Comparison of ENCODE assay signal across 6 fruit fly cellular contexts in genomic region chr2L:9494663-9495417, dm6.
A peak's percentile ranks its signal among the peaks of the same experiment; 100 is the strongest.
TF ChIP-seq lines count a peak whose summit lies in the region.

Gene Gdi (minus strand): TSS chr2L:9494876.

- no peak for TF ChIP-seq CTCF in whole organism, embryonic (GFP tag; optimal IDR thresholded peaks at IDR 0.05; lab: Kevin White, UChicago)

TF ChIP-seq in whole organism, 6 proteins besides CTCF, POLR2A, EP300 and RAD21:
- no peak for TF ChIP-seq pan (optimal IDR thresholded peaks at IDR 0.05; lab: Kevin White, UChicago)
- no peak for TF ChIP-seq Dll (optimal IDR thresholded peaks at IDR 0.05; lab: Kevin White, UChicago)
- peak; percentile 3 for TF ChIP-seq psq (optimal IDR thresholded peaks at IDR 0.05; lab: Kevin White, UChicago)
- no peak for TF ChIP-seq EcR (GFP tag; optimal IDR thresholded peaks at IDR 0.05; lab: Kevin White, UChicago)
- TF ChIP-seq usp (GFP tag; optimal IDR thresholded peaks at IDR 0.05; lab: Kevin White, UChicago), result no peak

TF ChIP-seq in whole organism, adult, 20 proteins besides CTCF, POLR2A, EP300 and RAD21 (continues in another document):
- TF ChIP-seq Mnt (GFP tag; optimal IDR thresholded peaks at IDR 0.05; lab: Kevin White, UChicago), result peak; percentile 33
- peak; percentile 45 for TF ChIP-seq CG5204 (GFP tag; optimal IDR thresholded peaks at IDR 0.05; lab: Kevin White, UChicago)
- TF ChIP-seq pad (GFP tag; optimal IDR thresholded peaks at IDR 0.05; lab: Kevin White, UChicago), result no peak
- peak; percentile 74 for TF ChIP-seq bab1 (GFP tag; optimal IDR thresholded peaks at IDR 0.05; lab: Kevin White, UChicago)
- TF ChIP-seq CG33017 (tag; optimal IDR thresholded peaks at IDR 0.05; lab: Kevin White, UChicago), result no peak
- TF ChIP-seq CG7101 (tag; optimal IDR thresholded peaks at IDR 0.05; lab: Kevin White, UChicago), result peak; percentile 19
- TF ChIP-seq toe (GFP tag; optimal IDR thresholded peaks at IDR 0.05; lab: Kevin White, UChicago), result peak; percentile 64
- peak; percentile 36 for TF ChIP-seq CG7045 (GFP tag; optimal IDR thresholded peaks at IDR 0.05; lab: Kevin White, UChicago)
- peak; percentile 54 for TF ChIP-seq Hr96 (GFP tag; optimal IDR thresholded peaks at IDR 0.05; lab: Kevin White, UChicago)
- TF ChIP-seq CG1620 (GFP tag; optimal IDR thresholded peaks at IDR 0.05; lab: Kevin White, UChicago), result peak; percentile 10
- TF ChIP-seq Clk (GFP tag; optimal IDR thresholded peaks at IDR 0.05; lab: Kevin White, UChicago), result peak; percentile 42
- TF ChIP-seq CG14711 (tag; optimal IDR thresholded peaks at IDR 0.05; lab: Kevin White, UChicago), result peak; percentile 68
- TF ChIP-seq Crg-1 (GFP tag; optimal IDR thresholded peaks at IDR 0.05; lab: Kevin White, UChicago), result no peak
- TF ChIP-seq cnc (optimal IDR thresholded peaks at IDR 0.05; lab: Kevin White, UChicago), result peak; percentile 82 to 85
- TF ChIP-seq ovo (GFP tag; optimal IDR thresholded peaks at IDR 0.05; lab: Kevin White, UChicago), result no peak
- TF ChIP-seq kay (GFP tag; lab: Kevin White, UChicago; ENCODE audit: borderline replicate concordance), result no peak
- no peak for TF ChIP-seq CG11617 (GFP tag; optimal IDR thresholded peaks at IDR 0.05; lab: Kevin White, UChicago)
- no peak for TF ChIP-seq cic (GFP tag; optimal IDR thresholded peaks at IDR 0.05; lab: Kevin White, UChicago)

TF ChIP-seq in whole organism, embryonic, 481 proteins besides CTCF, POLR2A, EP300 and RAD21 (continues in another document):
- no peak for TF ChIP-seq sr (GFP tag; IDR thresholded peaks at IDR 0.05; lab: Robert Waterston, UW)
- TF ChIP-seq lola (GFP tag; optimal IDR thresholded peaks at IDR 0.05; lab: Kevin White, UChicago), result peak in 1 of 3 experiments; percentile 11
- TF ChIP-seq CG30403 (GFP tag; optimal IDR thresholded peaks at IDR 0.05; lab: Kevin White, UChicago), result peak; percentile 21
- peak; percentile 47 for TF ChIP-seq CG2120 (GFP tag; optimal IDR thresholded peaks at IDR 0.05; lab: Kevin White, UChicago)
- peak; percentile 22 to 35 for TF ChIP-seq dpn (GFP tag; optimal IDR thresholded peaks at IDR 0.05; lab: Kevin White, UChicago)
- peak; percentile 34; the same call in 2 of the 3 replicates for TF ChIP-seq Doc3 (GFP tag; IDR thresholded peaks at IDR 0.05; lab: Robert Waterston, UW; ENCODE audit: partially characterized antibody)
- TF ChIP-seq Sin3A (optimal IDR thresholded peaks at IDR 0.05; lab: Kevin White, UChicago), result peak; percentile 29
- peak; percentile 33 for TF ChIP-seq Myb (GFP tag; optimal IDR thresholded peaks at IDR 0.05; lab: Kevin White, UChicago)
- 0 out of 2 replicates have a peak, but pooled peaks have one; percentile 35 for TF ChIP-seq Atf6 (GFP tag; IDR thresholded peaks at IDR 0.05; lab: Robert Waterston, UW)
- peak; percentile 17 for TF ChIP-seq CG1792 (GFP tag; optimal IDR thresholded peaks at IDR 0.05; lab: Kevin White, UChicago)
- no peak for TF ChIP-seq gsb-n (tag; optimal IDR thresholded peaks at IDR 0.05; lab: Kevin White, UChicago)
- TF ChIP-seq CG2678 (tag; optimal IDR thresholded peaks at IDR 0.05; lab: Kevin White, UChicago), result peak; percentile 29
- no peak for TF ChIP-seq trh (GFP tag; optimal IDR thresholded peaks at IDR 0.05; lab: Kevin White, UChicago)
- no peak for TF ChIP-seq sens-2 (GFP tag; IDR thresholded peaks at IDR 0.05; lab: Robert Waterston, UW)
- peak; percentile 24 for TF ChIP-seq crc (GFP tag; optimal IDR thresholded peaks at IDR 0.05; lab: Kevin White, UChicago)
- TF ChIP-seq ttk (GFP tag; IDR thresholded peaks at IDR 0.05; lab: Robert Waterston, UW), result no peak
- no peak for TF ChIP-seq Atf-2 (GFP tag; optimal IDR thresholded peaks at IDR 0.05; lab: Kevin White, UChicago)

TF ChIP-seq in whole organism, prepupa, 60 proteins besides CTCF, POLR2A, EP300 and RAD21 (continues in another document):
- TF ChIP-seq CG3032 (tag; optimal IDR thresholded peaks at IDR 0.05; lab: Kevin White, UChicago), result peak; percentile 4
- no peak for TF ChIP-seq cyc (GFP tag; optimal IDR thresholded peaks at IDR 0.05; lab: Kevin White, UChicago)
- no peak for TF ChIP-seq CG15336 (GFP tag; IDR thresholded peaks at IDR 0.05; lab: Robert Waterston, UW)
- no peak for TF ChIP-seq Blimp-1 (GFP tag; optimal IDR thresholded peaks at IDR 0.05; lab: Kevin White, UChicago)
- peak; percentile 30 for TF ChIP-seq acj6 (GFP tag; optimal IDR thresholded peaks at IDR 0.05; lab: Kevin White, UChicago)
- TF ChIP-seq CG3919 (GFP tag; optimal IDR thresholded peaks at IDR 0.05; lab: Kevin White, UChicago), result peak; percentile 40
- TF ChIP-seq fd59A (GFP tag; optimal IDR thresholded peaks at IDR 0.05; lab: Kevin White, UChicago), result no peak
- no peak for TF ChIP-seq spab (GFP tag; optimal IDR thresholded peaks at IDR 0.05; lab: Kevin White, UChicago)
- no peak for TF ChIP-seq Met (GFP tag; optimal IDR thresholded peaks at IDR 0.05; lab: Kevin White, UChicago)
- peak; percentile 56 for TF ChIP-seq svp (GFP tag; lab: Kevin White, UChicago)
- TF ChIP-seq CG6792 (GFP tag; optimal IDR thresholded peaks at IDR 0.05; lab: Kevin White, UChicago), result peak; percentile 2
- no peak for TF ChIP-seq fd85E (GFP tag; optimal IDR thresholded peaks at IDR 0.05; lab: Kevin White, UChicago)
- TF ChIP-seq CG32006 (GFP tag; optimal IDR thresholded peaks at IDR 0.05; lab: Kevin White, UChicago), result peak; percentile 12
- TF ChIP-seq CG11294 (GFP tag; IDR thresholded peaks at IDR 0.05; lab: Robert Waterston, UW), result no peak
- TF ChIP-seq vri (GFP tag; optimal IDR thresholded peaks at IDR 0.05; lab: Kevin White, UChicago), result no peak
- no peak for TF ChIP-seq esn (GFP tag; optimal IDR thresholded peaks at IDR 0.05; lab: Kevin White, UChicago)
- TF ChIP-seq CG8632 (GFP tag; optimal IDR thresholded peaks at IDR 0.05; lab: Kevin White, UChicago), result no peak
- TF ChIP-seq Smox (GFP tag; optimal IDR thresholded peaks at IDR 0.05; lab: Kevin White, UChicago), result peak; percentile 15
- TF ChIP-seq CG11762 (GFP tag; optimal IDR thresholded peaks at IDR 0.05; lab: Kevin White, UChicago; ENCODE audit: insufficient read depth), result no peak

TF ChIP-seq in whole organism, pupa, 21 proteins besides CTCF, POLR2A, EP300 and RAD21:
- TF ChIP-seq CG14655 (GFP tag; optimal IDR thresholded peaks at IDR 0.05; lab: Kevin White, UChicago), result no peak
- peak; percentile 30; the same call in 1 of the 2 replicates for TF ChIP-seq CG32121 (GFP tag; IDR thresholded peaks at IDR 0.05; lab: Robert Waterston, UW)
- peak; percentile 14 for TF ChIP-seq CG15710 (tag; optimal IDR thresholded peaks at IDR 0.05; lab: Kevin White, UChicago)
- TF ChIP-seq CG8159 (tag; optimal IDR thresholded peaks at IDR 0.05; lab: Kevin White, UChicago), result peak; percentile 19
- TF ChIP-seq Pif1B (GFP tag; optimal IDR thresholded peaks at IDR 0.05; lab: Kevin White, UChicago), result no peak
- TF ChIP-seq CG10348 (GFP tag; IDR thresholded peaks at IDR 0.05; lab: Robert Waterston, UW), result no peak

TF ChIP-seq in whole organism, wandering third instar larva, 38 proteins besides CTCF, POLR2A, EP300 and RAD21:
- TF ChIP-seq woc (GFP tag; optimal IDR thresholded peaks at IDR 0.05; lab: Kevin White, UChicago), result peak; percentile 29
- no peak for TF ChIP-seq tai (GFP tag; optimal IDR thresholded peaks at IDR 0.05; lab: Kevin White, UChicago)
- no peak for TF ChIP-seq GATAd (GFP tag; optimal IDR thresholded peaks at IDR 0.05; lab: Kevin White, UChicago)
- TF ChIP-seq foxo (GFP tag; optimal IDR thresholded peaks at IDR 0.05; lab: Kevin White, UChicago), result peak in 1 of 2 experiments; percentile 13
- TF ChIP-seq CG9705 (GFP tag; optimal IDR thresholded peaks at IDR 0.05; lab: Kevin White, UChicago), result peak; percentile 35
- peak; percentile 51 for TF ChIP-seq HLH106 (tag; optimal IDR thresholded peaks at IDR 0.05; lab: Kevin White, UChicago)
- no peak for TF ChIP-seq CG32264 (GFP tag; optimal IDR thresholded peaks at IDR 0.05; lab: Kevin White, UChicago)
- TF ChIP-seq Hnf4 (GFP tag; optimal IDR thresholded peaks at IDR 0.05; lab: Kevin White, UChicago), result no peak
- TF ChIP-seq Myc (optimal IDR thresholded peaks at IDR 0.05; lab: Kevin White, UChicago), result peak; percentile 19
- TF ChIP-seq ey (GFP tag; optimal IDR thresholded peaks at IDR 0.05; lab: Kevin White, UChicago), result peak; percentile 4
- TF ChIP-seq psq (GFP tag; optimal IDR thresholded peaks at IDR 0.05; lab: Kevin White, UChicago), result peak; percentile 83
